Worm (Caenorhabditis elegans) whole organism, L4 larva: Measurements from ENCODE around the gene str-228.

ENCODE experiments used
- gei-8 ChIP-seq: fragments of 200-800 bp; sonication (Bioruptor generic); optimal IDR thresholded peaks from 2 replicates; lab custom pipeline; 2018; ENCODE audit warnings: mild to moderate bottlenecking, missing genetic modification characterization, missing compliant biosample characterization
- mdl-1 ChIP-seq, 2 experiments: fragments of 150-350 bp in 1 of 2; sonication (generic microtip) in 1 of 2; optimal IDR thresholded peaks; 2 replicates each; lab custom pipeline; 2014 to 2017; ENCODE audit warnings: missing biosample characterization in 2 of 2, missing genetic modification characterization in 2 of 2
- nhr-42 ChIP-seq: fragments of 200-800 bp; sonication (Bioruptor generic); IDR thresholded peaks from 2 replicates; pipeline ENCODE4 v1.3.6; 2022; ENCODE audit warnings: missing genetic modification characterization, missing compliant biosample characterization
- nhr-6 ChIP-seq: fragments of 150-350 bp; optimal IDR thresholded peaks from 2 replicates; lab custom pipeline; 2014; ENCODE audit warnings: missing biosample characterization, missing genetic modification characterization
- pqm-1 ChIP-seq: sonication (generic microtip); optimal IDR thresholded peaks from 2 replicates; lab custom pipeline; 2017; ENCODE audit warnings: missing biosample characterization, missing genetic modification characterization
- skn-1 ChIP-seq: fragments of 150-350 bp; optimal IDR thresholded peaks from 2 replicates; lab custom pipeline; 2014; ENCODE audit warnings: missing biosample characterization, missing genetic modification characterization
- snpc-4 ChIP-seq: fragments of 150-350 bp; optimal IDR thresholded peaks from 2 replicates; lab custom pipeline; 2014; ENCODE audit warnings: missing biosample characterization, missing genetic modification characterization
- tag-97 ChIP-seq: fragments of 200-800 bp; sonication (Bioruptor generic); IDR thresholded peaks from 2 replicates; pipeline ENCODE4 v1.3.6; 2022; ENCODE audit warnings: missing genetic modification characterization, missing compliant biosample characterization
- ztf-11 ChIP-seq: fragments of 150-350 bp; optimal IDR thresholded peaks from 2 replicates; lab custom pipeline; 2014; ENCODE audit warnings: missing biosample characterization, missing genetic modification characterization

DNA sequence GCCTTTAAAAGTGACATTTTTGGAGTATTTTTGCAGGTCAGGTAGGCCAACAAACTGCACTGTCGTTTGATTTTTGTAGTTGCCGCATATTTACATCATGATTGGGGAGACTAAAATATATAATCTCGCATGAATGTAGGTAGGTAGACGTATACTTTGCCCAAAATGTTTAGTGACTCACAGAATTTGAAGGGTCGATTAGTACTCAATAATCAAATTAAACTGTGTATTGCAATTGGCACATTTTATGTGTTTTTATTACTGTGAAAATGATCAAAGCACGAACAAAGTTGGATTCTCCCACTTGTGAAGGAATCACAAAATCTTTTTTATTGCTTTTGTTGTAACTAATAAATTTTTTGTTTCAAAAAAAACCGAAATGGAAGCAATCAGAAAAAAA, 13.1 kb upstream of the str-228 start, which contains the start of gene C07G3.15:
- TF ChIP-seq nhr-42 (GFP tag; lab: Robert Waterston, UW) (no peak), snpc-4 (tag; lab: Kevin White, UChicago) (no peak), tag-97 (GFP tag; lab: Robert Waterston, UW) (no peak), gei-8 (GFP tag; lab: Kevin White, UChicago) (no peak), mdl-1 (tag; optimal IDR thresholded peaks at IDR 0.05; lab: Kevin White, UChicago) (no peak), ztf-11 (no peak), skn-1 (tag; lab: Kevin White, UChicago) (no peak), nhr-6 (tag; lab: Kevin White, UChicago) (no peak), pqm-1 (tag; lab: Kevin White, UChicago) (no peak)
